Fruit fly (Drosophila melanogaster): ENCODE measurements around the gene repo.

DNA sequence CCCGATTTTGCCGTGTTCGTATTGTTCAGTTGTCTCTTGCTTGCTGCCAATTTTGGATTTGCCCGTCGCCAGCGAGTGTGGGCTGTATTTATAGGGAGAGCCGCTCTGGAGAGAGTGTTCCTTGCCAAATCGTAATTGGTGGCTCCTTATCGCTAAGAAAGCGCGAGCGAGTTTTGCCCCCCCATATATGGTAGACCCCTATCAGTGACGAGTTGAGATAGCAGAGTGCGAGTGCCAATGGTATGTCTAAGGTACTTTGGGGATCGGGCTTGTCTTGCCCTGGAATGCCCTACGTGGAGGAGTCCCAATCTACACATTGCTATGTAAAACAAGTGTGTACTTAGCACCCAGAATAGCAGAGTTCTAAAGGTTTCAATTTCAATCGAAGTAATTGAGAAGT is 43.5 kb downstream of the repo start, which contains the start of gene CG7142:
- TF ChIP-seq CG34376 (GFP tag; optimal IDR thresholded peaks at IDR 0.05) (no peak), cad (GFP tag; optimal IDR thresholded peaks at IDR 0.05) (no peak), BtbVII (GFP tag; optimal IDR thresholded peaks at IDR 0.05) (no peak), CG3838 (GFP tag; optimal IDR thresholded peaks at IDR 0.05) (no peak), CG14014 (GFP tag; IDR thresholded peaks at IDR 0.05) (no peak), CG2202 (tag; optimal IDR thresholded peaks at IDR 0.05) (no peak), aop (GFP tag; IDR thresholded peaks at IDR 0.05) (no peak), CG1529 (GFP tag; optimal IDR thresholded peaks at IDR 0.05) (no peak)
